Fruit fly (Drosophila melanogaster): ENCODE results near the gene Hipk.

DNA sequence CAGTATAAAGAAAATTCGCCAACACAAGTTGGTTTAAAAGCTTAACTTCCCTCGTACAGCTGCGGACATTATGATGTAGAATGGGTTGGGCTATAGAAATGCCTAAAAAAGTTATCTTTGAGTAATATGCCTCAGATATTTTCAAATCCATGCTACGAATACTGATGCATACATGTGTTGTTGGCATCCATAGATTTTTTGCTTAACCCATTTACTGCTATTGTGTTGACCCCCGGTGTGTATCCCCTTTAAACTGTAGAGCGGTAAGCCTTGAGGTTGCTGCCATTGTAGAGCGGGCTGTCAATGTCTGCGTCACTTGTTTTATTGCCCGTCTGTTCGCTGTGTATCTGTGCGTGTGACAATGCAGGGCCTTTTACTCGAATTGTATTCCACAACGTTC, 10.1 kb downstream of the Hipk start:
- no peak for TF ChIP-seq h (optimal IDR thresholded peaks at IDR 0.05)
- TF ChIP-seq Sin3A (optimal IDR thresholded peaks at IDR 0.05), result no peak
- TF ChIP-seq ttk (optimal IDR thresholded peaks at IDR 0.05), result no peak
- no peak for TF ChIP-seq psq (optimal IDR thresholded peaks at IDR 0.05)

Data from Kc167 (cell line).